Fruit fly (Drosophila melanogaster) whole organism, pupa: ENCODE measurements around the gene RasGAP1.

Source experiments
- CG10348 ChIP-seq: fragments of 200-800 bp; sonication (Bioruptor generic); IDR thresholded peaks from 2 replicates; pipeline ENCODE4 v1.3.6; 2022; ENCODE audit warnings: missing biosample characterization, missing genetic modification characterization
- CG15710 ChIP-seq: fragments of 200-800 bp; sonication (Bioruptor generic); optimal IDR thresholded peaks from 2 replicates; lab custom pipeline; 2018; ENCODE audit warnings: missing biosample characterization, mild to moderate bottlenecking, missing genetic modification characterization, moderate library complexity
- CG17806 ChIP-seq: fragments of 200-800 bp; sonication (Bioruptor generic); optimal IDR thresholded peaks from 2 replicates; lab custom pipeline; 2018; ENCODE audit warnings: missing biosample characterization, mild to moderate bottlenecking, missing genetic modification characterization, moderate library complexity
- CG32121 ChIP-seq: fragments of 200-800 bp; sonication (Bioruptor generic); IDR thresholded peaks from 2 replicates; pipeline ENCODE4 v1.3.6; 2022; ENCODE audit warnings: missing biosample characterization, missing genetic modification characterization
- CG34367 ChIP-seq: fragments of 200-800 bp; sonication (Bioruptor generic); optimal IDR thresholded peaks from 2 replicates; lab custom pipeline; 2018; ENCODE audit warnings: missing biosample characterization, mild to moderate bottlenecking, missing genetic modification characterization
- CG4496 ChIP-seq: fragments of 200-800 bp; sonication (Bioruptor generic); IDR thresholded peaks from 3 replicates; pipeline ENCODE4 v1.3.6; 2022; ENCODE audit warnings: missing biosample characterization, missing genetic modification characterization
- CG8159 ChIP-seq: fragments of 200-800 bp; sonication (Bioruptor generic); optimal IDR thresholded peaks from 3 replicates; lab custom pipeline; 2018; ENCODE audit warnings: missing biosample characterization, mild to moderate bottlenecking, missing genetic modification characterization, moderate library complexity
- CG8301 ChIP-seq: fragments of 200-800 bp; sonication (Bioruptor generic); optimal IDR thresholded peaks from 2 replicates; lab custom pipeline; 2018; ENCODE audit warnings: missing biosample characterization, mild to moderate bottlenecking, missing genetic modification characterization
- D1 ChIP-seq: fragments of 200-800 bp; sonication (Bioruptor generic); optimal IDR thresholded peaks from 2 replicates; lab custom pipeline; 2018; ENCODE audit warnings: missing biosample characterization, mild to moderate bottlenecking, missing genetic modification characterization, moderate library complexity
- EcR ChIP-seq: fragments of 200-800 bp; sonication (Bioruptor generic); optimal IDR thresholded peaks from 3 replicates; lab custom pipeline; 2019; ENCODE audit warnings: missing biosample characterization, missing genetic modification characterization, mild to moderate bottlenecking, moderate library complexity, missing genetic modification reagents
- Ets98B ChIP-seq: fragments of 200-800 bp; sonication (Bioruptor generic); IDR thresholded peaks from 2 replicates; pipeline ENCODE4 v1.3.6; 2022; ENCODE audit warnings: missing biosample characterization, missing genetic modification characterization
- fd96Ca ChIP-seq: fragments of 200-800 bp; sonication (Bioruptor generic); IDR thresholded peaks from 3 replicates; pipeline ENCODE4 v1.3.6; 2022; ENCODE audit warnings: missing biosample characterization, missing genetic modification characterization
- gl ChIP-seq: fragments of 200-800 bp; sonication (Bioruptor generic); optimal IDR thresholded peaks from 2 replicates; lab custom pipeline; 2018; ENCODE audit warnings: missing biosample characterization, mild to moderate bottlenecking, missing genetic modification characterization
- rn ChIP-seq: fragments of 200-800 bp; sonication (Bioruptor generic); IDR thresholded peaks from 2 replicates; pipeline ENCODE4 v1.3.6; 2022; ENCODE audit warnings: missing biosample characterization, missing genetic modification characterization

- no peak for TF ChIP-seq D1 (tag; lab: Kevin White, UChicago)
- 0 out of 3 replicates have a peak, but pooled peaks have one; percentile 25 for TF ChIP-seq CG4496 (GFP tag; lab: Robert Waterston, UW)
- TF ChIP-seq EcR: peak; percentile 33
- peak; percentile 44 for TF ChIP-seq gl
- no peak for TF ChIP-seq rn (GFP tag; lab: Robert Waterston, UW)
- no peak for TF ChIP-seq fd96Ca (GFP tag; lab: Robert Waterston, UW)
- peak; percentile 26 for TF ChIP-seq CG8159 (tag; lab: Kevin White, UChicago)
- TF ChIP-seq Ets98B (GFP tag; lab: Robert Waterston, UW): no peak
- peak; percentile 28 for TF ChIP-seq CG34367 (tag; lab: Kevin White, UChicago)
- no peak for TF ChIP-seq CG32121 (GFP tag; lab: Robert Waterston, UW)
- peak; percentile 29 for TF ChIP-seq CG8301 (tag; lab: Kevin White, UChicago)
- TF ChIP-seq CG17806 (tag; lab: Kevin White, UChicago): no peak
- TF ChIP-seq CG15710 (tag; lab: Kevin White, UChicago): no peak
- TF ChIP-seq CG10348 (GFP tag; lab: Robert Waterston, UW): no peak
Measured at dm6 chr3L:9846577-9847342, 8.3 kb downstream of the RasGAP1 start.
